Fruit fly (Drosophila melanogaster) whole organism, embryonic: ENCODE measurements around the gene CG46430.
A peak's percentile ranks its signal among the peaks of the same experiment; 100 is the strongest.

ENCODE experiments used
- Aef1 ChIP-seq: fragments of 200-800 bp; sonication (Bioruptor generic); IDR thresholded peaks from 3 replicates; pipeline ENCODE4 v1.3.6; 2022; ENCODE audit warnings: missing biosample characterization, missing genetic modification characterization
- Atf-2 ChIP-seq: fragments of 200-800 bp; sonication (Bioruptor generic); optimal IDR thresholded peaks from 2 replicates; lab custom pipeline; 2016; ENCODE audit warnings: missing biosample characterization, missing genetic modification characterization
- Awh ChIP-seq: fragments of 200-800 bp; sonication (Bioruptor generic); IDR thresholded peaks from 2 replicates; pipeline ENCODE4, ENCODE4 v1.3.6; 2022; ENCODE audit warnings: missing biosample characterization, missing genetic modification characterization
- BtbVII ChIP-seq: fragments of 200-800 bp; sonication (Bioruptor generic); optimal IDR thresholded peaks from 3 replicates; lab custom pipeline; 2017; ENCODE audit warnings: missing biosample characterization, mild to moderate bottlenecking, missing genetic modification characterization
- CG10366 ChIP-seq: fragments of 200-800 bp; sonication (Bioruptor generic); IDR thresholded peaks from 2 replicates; pipeline ENCODE4 v1.3.6; 2022; ENCODE audit warnings: missing biosample characterization, missing genetic modification characterization
- CG10462 ChIP-seq: fragments of 200-800 bp; sonication (Bioruptor generic); optimal IDR thresholded peaks from 2 replicates; lab custom pipeline; 2016; ENCODE audit warnings: missing biosample characterization, missing genetic modification characterization
- CG10979 ChIP-seq: fragments of 200-800 bp; sonication (Bioruptor generic); optimal IDR thresholded peaks from 2 replicates; lab custom pipeline; 2018; ENCODE audit warnings: missing biosample characterization, mild to moderate bottlenecking, missing genetic modification characterization, moderate library complexity
- CG11085 ChIP-seq: fragments of 200-800 bp; sonication (Bioruptor generic); IDR thresholded peaks from 2 replicates; pipeline ENCODE4 v1.3.6; 2022; ENCODE audit warnings: missing biosample characterization, missing genetic modification characterization
- CG12071 ChIP-seq: fragments of 200-800 bp; sonication (Bioruptor generic); optimal IDR thresholded peaks from 3 replicates; lab custom pipeline; 2018; ENCODE audit warnings: missing biosample characterization, mild to moderate bottlenecking, missing genetic modification characterization
- CG12155 ChIP-seq: fragments of 200-800 bp; sonication (Bioruptor generic); optimal IDR thresholded peaks from 3 replicates; lab custom pipeline; 2016; ENCODE audit warnings: missing biosample characterization, missing genetic modification characterization
- CG13894 ChIP-seq: fragments of 200-800 bp; sonication (Bioruptor generic); optimal IDR thresholded peaks from 3 replicates; lab custom pipeline; 2018; ENCODE audit warnings: missing biosample characterization, mild to moderate bottlenecking, missing genetic modification characterization, moderate library complexity
- CG14965 ChIP-seq: fragments of 200-800 bp; sonication (Bioruptor generic); optimal IDR thresholded peaks from 2 replicates; lab custom pipeline; 2016; ENCODE audit warnings: missing biosample characterization, missing genetic modification characterization, borderline replicate concordance
- CG15011 ChIP-seq: fragments of 200-800 bp; sonication (Bioruptor generic); optimal IDR thresholded peaks from 3 replicates; lab custom pipeline; 2018; ENCODE audit warnings: missing biosample characterization, mild to moderate bottlenecking, missing genetic modification characterization
- CG15269 ChIP-seq: fragments of 200-800 bp; sonication (Bioruptor generic); optimal IDR thresholded peaks from 2 replicates; lab custom pipeline; 2018; ENCODE audit warnings: missing biosample characterization, mild to moderate bottlenecking, missing genetic modification characterization, moderate library complexity
- CG1529 ChIP-seq: fragments of 200-800 bp; sonication (Bioruptor generic); optimal IDR thresholded peaks from 3 replicates; lab custom pipeline; 2018; ENCODE audit warnings: missing biosample characterization, missing genetic modification characterization
- CG1603 ChIP-seq: fragments of 200-800 bp; sonication (Bioruptor generic); optimal IDR thresholded peaks from 2 replicates; lab custom pipeline; 2019; ENCODE audit warnings: missing biosample characterization, mild to moderate bottlenecking, missing genetic modification characterization, moderate library complexity
- CG16779 ChIP-seq: fragments of 200-800 bp; sonication (Bioruptor generic); IDR thresholded peaks from 2 replicates; pipeline ENCODE4 v1.3.6; 2022; ENCODE audit warnings: missing biosample characterization, missing genetic modification characterization
- CG17328 ChIP-seq: fragments of 200-800 bp; sonication (Bioruptor generic); IDR thresholded peaks from 2 replicates; pipeline ENCODE4 v1.3.6; 2022; ENCODE audit warnings: missing biosample characterization, missing genetic modification characterization
- CG17361 ChIP-seq: fragments of 200-800 bp; sonication (Bioruptor generic); IDR thresholded peaks from 3 replicates; pipeline ENCODE4 v1.3.6; 2022; ENCODE audit warnings: missing biosample characterization, missing genetic modification characterization
- CG18011 ChIP-seq: fragments of 200-800 bp; sonication (Bioruptor generic); optimal IDR thresholded peaks from 2 replicates; lab custom pipeline; 2017; ENCODE audit warnings: missing biosample characterization, missing genetic modification characterization, mild to moderate bottlenecking, moderate library complexity, missing genotype
- CG18476 ChIP-seq: fragments of 200-800 bp; sonication (Bioruptor generic); optimal IDR thresholded peaks from 2 replicates; lab custom pipeline; 2016; ENCODE audit warnings: missing biosample characterization, mild to moderate bottlenecking, missing genetic modification characterization
- CG30403 ChIP-seq: fragments of 200-800 bp; sonication (Bioruptor generic); optimal IDR thresholded peaks from 3 replicates; lab custom pipeline; 2016; ENCODE audit warnings: missing biosample characterization, missing genetic modification characterization
- CG4617 ChIP-seq: fragments of 200-800 bp; sonication (Bioruptor generic); optimal IDR thresholded peaks from 3 replicates; lab custom pipeline; 2016; ENCODE audit warnings: missing biosample characterization, missing genetic modification characterization, borderline replicate concordance
- CG7372 ChIP-seq: fragments of 200-800 bp; sonication (Bioruptor generic); IDR thresholded peaks from 2 replicates; pipeline ENCODE4 v1.3.6; 2022; ENCODE audit warnings: missing biosample characterization, missing genetic modification characterization
- CG9437 ChIP-seq: fragments of 200-800 bp; sonication (Bioruptor generic); optimal IDR thresholded peaks from 2 replicates; lab custom pipeline; 2018; ENCODE audit warnings: missing biosample characterization, mild to moderate bottlenecking, missing genetic modification characterization
- Dbx ChIP-seq: fragments of 200-800 bp; sonication (Bioruptor generic); IDR thresholded peaks from 3 replicates; pipeline ENCODE4 v1.3.6; 2022; ENCODE audit warnings: missing biosample characterization, missing genetic modification characterization
- Dfd ChIP-seq, 2 experiments: fragments of >200 bp; optimal IDR thresholded peaks; 2 replicates each; lab custom pipeline; 2017; ENCODE audit warnings: missing biosample characterization in 2 of 2, missing genetic modification characterization in 2 of 2
- ERR ChIP-seq: fragments of 200-800 bp; sonication (Bioruptor generic); optimal IDR thresholded peaks from 2 replicates; lab custom pipeline; 2016; ENCODE audit warnings: missing biosample characterization, missing genetic modification characterization
- Lim3 ChIP-seq: fragments of 200-800 bp; sonication (Bioruptor generic); IDR thresholded peaks from 2 replicates; pipeline ENCODE4 v1.3.6; 2022; ENCODE audit warnings: missing biosample characterization, missing genetic modification characterization
- Oli ChIP-seq: fragments of 200-800 bp; sonication (Bioruptor generic); optimal IDR thresholded peaks from 2 replicates; lab custom pipeline; 2018; ENCODE audit warnings: missing biosample characterization, mild to moderate bottlenecking, missing genetic modification characterization, moderate library complexity
- Rfx ChIP-seq: fragments of 200-800 bp; sonication (Bioruptor generic); IDR thresholded peaks from 2 replicates; pipeline ENCODE4 v1.3.6; 2022; ENCODE audit warnings: missing biosample characterization, missing genetic modification characterization
- br ChIP-seq: fragments of >200 bp; optimal IDR thresholded peaks from 2 replicates; lab custom pipeline; 2017
- crp ChIP-seq, 2 experiments: fragments of 200-800 bp; sonication (Bioruptor generic); optimal IDR thresholded peaks; 2 replicates in 1 of 2; 3 replicates in 1 of 2; lab custom pipeline; 2017; ENCODE audit warnings: missing biosample characterization in 2 of 2, missing genetic modification characterization in 2 of 2, mild to moderate bottlenecking in 1 of 2, moderate library complexity in 1 of 2
- dpn ChIP-seq, 2 experiments: fragments of 200-800 bp; sonication (Bioruptor generic); optimal IDR thresholded peaks; 3 replicates each; lab custom pipeline; 2016; ENCODE audit warnings: missing biosample characterization in 2 of 2, missing genetic modification characterization in 2 of 2
- emc ChIP-seq: fragments of 200-800 bp; sonication (Bioruptor generic); optimal IDR thresholded peaks from 2 replicates; lab custom pipeline; 2016; ENCODE audit warnings: missing biosample characterization, missing genetic modification characterization
- fd3F ChIP-seq: fragments of 200-800 bp; sonication (Bioruptor generic); optimal IDR thresholded peaks from 2 replicates; lab custom pipeline; 2018; ENCODE audit warnings: missing biosample characterization, mild to moderate bottlenecking, missing genetic modification characterization, moderate library complexity
- gsb-n ChIP-seq: fragments of 200-800 bp; sonication (Bioruptor generic); optimal IDR thresholded peaks from 3 replicates; lab custom pipeline; 2018; ENCODE audit warnings: missing biosample characterization, mild to moderate bottlenecking, missing genetic modification characterization
- ham ChIP-seq: fragments of 200-800 bp; sonication (Bioruptor generic); IDR thresholded peaks from 2 replicates; pipeline ENCODE4 v1.3.6; 2022; ENCODE audit warnings: missing biosample characterization, missing genetic modification characterization
- hth ChIP-seq: fragments of >200 bp; optimal IDR thresholded peaks from 2 replicates; lab custom pipeline; 2017; ENCODE audit warnings: inconsistent platforms
- luna ChIP-seq: fragments of 200-800 bp; sonication (Bioruptor generic); optimal IDR thresholded peaks from 2 replicates; lab custom pipeline; 2016; ENCODE audit warnings: missing biosample characterization, missing genetic modification characterization
- maf-S ChIP-seq: fragments of 200-800 bp; sonication (Bioruptor generic); optimal IDR thresholded peaks from 2 replicates; lab custom pipeline; 2016; ENCODE audit warnings: missing biosample characterization, missing genetic modification characterization
- org-1 ChIP-seq: fragments of 200-800 bp; sonication (Bioruptor generic); optimal IDR thresholded peaks from 2 replicates; lab custom pipeline; 2017; ENCODE audit warnings: missing biosample characterization, missing genetic modification characterization
- row ChIP-seq: fragments of 200-800 bp; sonication (Bioruptor generic); IDR thresholded peaks from 3 replicates; pipeline ENCODE4 v1.3.6; 2022; ENCODE audit warnings: missing biosample characterization, missing genetic modification characterization
- scrt ChIP-seq: fragments of 200-800 bp; sonication (Bioruptor generic); optimal IDR thresholded peaks from 2 replicates; lab custom pipeline; 2018; ENCODE audit warnings: missing biosample characterization, mild to moderate bottlenecking, missing genetic modification characterization, moderate library complexity
- sd ChIP-seq: fragments of 200-800 bp; sonication (Bioruptor generic); optimal IDR thresholded peaks from 3 replicates; lab custom pipeline; 2018; ENCODE audit warnings: missing biosample characterization, mild to moderate bottlenecking, missing genetic modification characterization, moderate library complexity
- sr ChIP-seq: fragments of 200-800 bp; sonication (Bioruptor generic); IDR thresholded peaks from 3 replicates; pipeline ENCODE4 v1.3.6; 2022; ENCODE audit warnings: missing biosample characterization, missing genetic modification characterization
- tgo ChIP-seq: fragments of 200-800 bp; sonication (Bioruptor generic); IDR thresholded peaks from 3 replicates; pipeline ENCODE4 v1.3.6; 2022; ENCODE audit warnings: missing biosample characterization, missing genetic modification characterization
- tna ChIP-seq: fragments of 200-800 bp; sonication (Bioruptor generic); IDR thresholded peaks from 2 replicates; pipeline ENCODE4 v1.3.6; 2022; ENCODE audit warnings: missing biosample characterization, missing genetic modification characterization; ENCODE audit not compliant: partially characterized antibody
- tup ChIP-seq: fragments of 200-800 bp; sonication (Bioruptor generic); optimal IDR thresholded peaks from 2 replicates; lab custom pipeline; 2016; ENCODE audit warnings: missing biosample characterization, mild to moderate bottlenecking, missing genetic modification characterization, moderate library complexity
- wdn ChIP-seq: fragments of 200-800 bp; sonication (Bioruptor generic); IDR thresholded peaks from 2 replicates; pipeline ENCODE4 v1.3.6; 2022; ENCODE audit warnings: missing biosample characterization, missing genetic modification characterization
- wek ChIP-seq: fragments of 200-800 bp; sonication (Bioruptor generic); optimal IDR thresholded peaks from 3 replicates; lab custom pipeline; 2018; ENCODE audit warnings: missing biosample characterization, mild to moderate bottlenecking, missing genetic modification characterization, moderate library complexity
- z ChIP-seq: fragments of 200-800 bp; sonication (Bioruptor generic); IDR thresholded peaks from 3 replicates; pipeline ENCODE4 v1.3.6; 2022; ENCODE audit warnings: missing biosample characterization, missing genetic modification characterization
- zf30C ChIP-seq: fragments of 200-800 bp; sonication (Bioruptor generic); optimal IDR thresholded peaks from 3 replicates; lab custom pipeline; 2018; ENCODE audit warnings: missing biosample characterization, mild to moderate bottlenecking, missing genetic modification characterization

The CG46430 gene

DNA sequence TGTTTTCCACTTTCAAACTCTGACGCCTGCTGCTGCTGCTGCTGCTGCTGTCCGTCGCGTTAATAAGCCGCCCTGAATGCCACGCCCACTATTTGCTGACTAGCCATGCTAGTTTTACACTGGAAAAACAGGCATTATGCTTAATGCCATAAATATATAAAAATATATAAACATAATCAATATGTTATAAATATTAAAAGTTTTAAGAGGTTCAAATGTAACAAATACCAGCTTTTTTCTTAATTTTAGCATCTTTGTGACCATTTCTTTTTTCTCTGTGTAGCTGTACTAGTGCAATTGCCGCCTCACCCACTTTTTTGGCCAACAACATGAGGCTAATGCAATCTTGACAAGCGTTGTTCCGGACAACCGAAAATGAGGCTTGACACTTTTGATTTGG is 36.5 kb downstream of the CG46430 start (continued):
- peak; percentile 4 for TF ChIP-seq CG15269
- no peak for TF ChIP-seq org-1
- no peak for TF ChIP-seq CG12155
- TF ChIP-seq Aef1 (GFP tag; lab: Robert Waterston, UW) = no peak
- no peak for TF ChIP-seq luna
- TF ChIP-seq CG17328 = peak; percentile 47; the same call in 1 of the 2 replicates
- TF ChIP-seq Dfd (GFP tag; optimal IDR thresholded peaks at IDR 0.05; lab: Kevin White, UChicago) = no peak
- TF ChIP-seq br = no peak
- no peak for TF ChIP-seq Rfx (GFP tag; lab: Robert Waterston, UW)
- no peak for TF ChIP-seq CG4617 (GFP tag; lab: Kevin White, UChicago)
- no peak for TF ChIP-seq CG12071 (GFP tag; lab: Kevin White, UChicago)
- TF ChIP-seq emc (GFP tag; lab: Kevin White, UChicago) = no peak
- TF ChIP-seq row = peak; percentile 51; the same call in 2 of the 3 replicates
- no peak for TF ChIP-seq tup (GFP tag; lab: Kevin White, UChicago)
- no peak for TF ChIP-seq Atf-2 (GFP tag; lab: Kevin White, UChicago)
- TF ChIP-seq dpn (GFP tag; optimal IDR thresholded peaks at IDR 0.05; lab: Kevin White, UChicago) = peak in 1 of 2 experiments; percentile 34
- no peak for TF ChIP-seq maf-S (GFP tag; lab: Kevin White, UChicago)
- peak; percentile 25; the same call in 1 of the 3 replicates for TF ChIP-seq tgo (GFP tag; lab: Robert Waterston, UW)
- no peak for TF ChIP-seq ham (GFP tag; lab: Robert Waterston, UW)
- no peak for TF ChIP-seq CG13894 (tag; lab: Kevin White, UChicago)
- no peak for TF ChIP-seq crp (GFP tag; optimal IDR thresholded peaks at IDR 0.05; lab: Kevin White, UChicago)
- no peak for TF ChIP-seq BtbVII (GFP tag; lab: Kevin White, UChicago)
- no peak for TF ChIP-seq Dbx (GFP tag; lab: Robert Waterston, UW)
- TF ChIP-seq CG11085 (GFP tag; lab: Robert Waterston, UW) = no peak
- no peak for TF ChIP-seq z
- TF ChIP-seq scrt = no peak
- peak; percentile 29; the same call in 1 of the 2 replicates for TF ChIP-seq CG10366 (GFP tag; lab: Robert Waterston, UW)
- no peak for TF ChIP-seq wdn (GFP tag; lab: Robert Waterston, UW)
- no peak for TF ChIP-seq ERR
- no peak for TF ChIP-seq CG9437 (GFP tag; lab: Kevin White, UChicago)
- TF ChIP-seq fd3F (GFP tag; lab: Kevin White, UChicago) = no peak
- no peak for TF ChIP-seq CG18011
- peak; percentile 36 for TF ChIP-seq gsb-n (tag; lab: Kevin White, UChicago)
- TF ChIP-seq CG18476 (GFP tag; lab: Kevin White, UChicago) = no peak
- TF ChIP-seq hth (lab: Kevin White, UChicago) = no peak
- TF ChIP-seq CG1529 (GFP tag; lab: Kevin White, UChicago) = no peak
- TF ChIP-seq CG15011 (GFP tag; lab: Kevin White, UChicago) = no peak
- no peak for TF ChIP-seq sd (tag; lab: Kevin White, UChicago)
- TF ChIP-seq zf30C = no peak
- TF ChIP-seq CG17361 (GFP tag; lab: Robert Waterston, UW) = peak; percentile 67
- TF ChIP-seq CG10462 = no peak
- peak; percentile 62 for TF ChIP-seq CG10979 (tag; lab: Kevin White, UChicago)
- no peak for TF ChIP-seq sr (GFP tag; lab: Robert Waterston, UW)
- TF ChIP-seq CG30403 (GFP tag; lab: Kevin White, UChicago) = peak; percentile 47
- TF ChIP-seq CG1603 = no peak
- no peak for TF ChIP-seq Lim3 (GFP tag; lab: Robert Waterston, UW)
- TF ChIP-seq CG7372 (GFP tag; lab: Robert Waterston, UW) = no peak
- no peak for TF ChIP-seq CG16779 (GFP tag; lab: Robert Waterston, UW)
- TF ChIP-seq CG14965 (GFP tag; lab: Kevin White, UChicago) = no peak
- TF ChIP-seq Oli (tag; lab: Kevin White, UChicago) = peak; percentile 43
- TF ChIP-seq tna (GFP tag; lab: Robert Waterston, UW) = no peak
- no peak for TF ChIP-seq wek
- TF ChIP-seq Awh (GFP tag; lab: Robert Waterston, UW) = no peak
